Worm (Caenorhabditis elegans) whole organism, L3 larva: Measurements from ENCODE around the gene C55A6.10.

Experiments
- R02D3.7 ChIP-seq: fragments of 150-350 bp; optimal IDR thresholded peaks from 2 replicates; lab custom pipeline; 2014; ENCODE audit warnings: missing biosample characterization, missing genetic modification characterization
- aly-2 ChIP-seq: fragments of 150-350 bp; optimal IDR thresholded peaks from 2 replicates; lab custom pipeline; 2014; ENCODE audit warnings: missing biosample characterization, missing genetic modification characterization
- ceh-16 ChIP-seq: sonication (generic microtip); optimal IDR thresholded peaks from 2 replicates; lab custom pipeline; 2017; ENCODE audit warnings: missing biosample characterization, missing genetic modification characterization
- ceh-28 ChIP-seq: fragments of 150-350 bp; optimal IDR thresholded peaks from 2 replicates; lab custom pipeline; 2014; ENCODE audit warnings: missing biosample characterization, missing genetic modification reagents, missing genetic modification characterization
- ceh-82 ChIP-seq: fragments of 150-350 bp; optimal IDR thresholded peaks from 2 replicates; lab custom pipeline; 2014; ENCODE audit warnings: missing biosample characterization, missing genetic modification characterization
- ceh-9 ChIP-seq: sonication (generic microtip); optimal IDR thresholded peaks from 2 replicates; lab custom pipeline; 2018; ENCODE audit warnings: missing biosample characterization, missing genetic modification characterization
- egl-5 ChIP-seq: fragments of 150-350 bp; optimal IDR thresholded peaks from 2 replicates; lab custom pipeline; 2017; ENCODE audit warnings: missing biosample characterization, missing genetic modification reagents, missing genetic modification characterization, inconsistent platforms
- elt-1 ChIP-seq: fragments of 150-350 bp; optimal IDR thresholded peaks from 2 replicates; lab custom pipeline; 2014; ENCODE audit warnings: missing biosample characterization, missing genetic modification characterization
- elt-2 ChIP-seq: sonication (generic microtip); optimal IDR thresholded peaks from 2 replicates; lab custom pipeline; 2016; ENCODE audit warnings: missing genetic modification reagents, mild to moderate bottlenecking, missing genetic modification characterization, missing compliant biosample characterization
- eor-1 ChIP-seq, 2 experiments: fragments of 150-350 bp; optimal IDR thresholded peaks; 2 replicates each; lab custom pipeline; 2014 to 2018; ENCODE audit warnings: missing biosample characterization in 2 of 2, missing genetic modification characterization in 2 of 2
- fkh-10 ChIP-seq: sonication (generic microtip); optimal IDR thresholded peaks from 2 replicates; lab custom pipeline; 2017; ENCODE audit warnings: missing biosample characterization, missing genetic modification reagents, missing genetic modification characterization
- fos-1 ChIP-seq: fragments of 150-350 bp; optimal IDR thresholded peaks from 2 replicates; lab custom pipeline; 2014; ENCODE audit warnings: missing biosample characterization, missing genetic modification characterization
- hmg-11 ChIP-seq: sonication (generic microtip); optimal IDR thresholded peaks from 2 replicates; lab custom pipeline; 2016; ENCODE audit warnings: missing genetic modification characterization, missing compliant biosample characterization
- jun-1 ChIP-seq: fragments of 150-350 bp; optimal IDR thresholded peaks from 2 replicates; lab custom pipeline; 2014; ENCODE audit warnings: missing biosample characterization, missing genetic modification reagents, missing genetic modification characterization
- lin-15B ChIP-seq: fragments of 150-350 bp; optimal IDR thresholded peaks from 2 replicates; lab custom pipeline; 2014; ENCODE audit warnings: missing biosample characterization, missing genetic modification characterization
- lin-39 ChIP-seq: fragments of 150-350 bp; optimal IDR thresholded peaks from 2 replicates; lab custom pipeline; 2018; ENCODE audit warnings: missing biosample characterization, missing genetic modification reagents, missing genetic modification characterization
- lsy-12 ChIP-seq: sonication (generic microtip); optimal IDR thresholded peaks from 2 replicates; lab custom pipeline; 2016; ENCODE audit warnings: mild to moderate bottlenecking, missing genetic modification characterization, missing compliant biosample characterization
- mdl-1 ChIP-seq: fragments of 150-350 bp; optimal IDR thresholded peaks from 2 replicates; lab custom pipeline; 2014; ENCODE audit warnings: missing biosample characterization, missing genetic modification characterization
- mml-1 ChIP-seq: fragments of 150-350 bp; sonication (generic microtip); optimal IDR thresholded peaks from 3 replicates; lab custom pipeline; 2014; ENCODE audit warnings: missing biosample characterization, missing genetic modification characterization
- nfya-1 ChIP-seq: sonication (generic microtip); optimal IDR thresholded peaks from 2 replicates; lab custom pipeline; 2017; ENCODE audit warnings: missing genetic modification characterization, mild to moderate bottlenecking, missing compliant biosample characterization, antibody characterized with exemption, moderate library complexity; ENCODE audit not compliant: insufficient read depth
- nhr-11 ChIP-seq: fragments of 150-350 bp; optimal IDR thresholded peaks from 2 replicates; lab custom pipeline; 2014; ENCODE audit warnings: missing biosample characterization, missing genetic modification characterization
- nhr-23 ChIP-seq: fragments of 150-350 bp; optimal IDR thresholded peaks from 2 replicates; lab custom pipeline; 2014; ENCODE audit warnings: missing biosample characterization, missing genetic modification reagents, missing genetic modification characterization
- nhr-25 ChIP-seq: sonication (generic microtip); optimal IDR thresholded peaks from 2 replicates; lab custom pipeline; 2017; ENCODE audit warnings: missing biosample characterization, missing genetic modification characterization
- nhr-43 ChIP-seq: sonication (generic microtip); optimal IDR thresholded peaks from 2 replicates; lab custom pipeline; 2016; ENCODE audit warnings: mild to moderate bottlenecking, missing genetic modification characterization, missing compliant biosample characterization; ENCODE audit not compliant: poor library complexity, severe bottlenecking
- nhr-76 ChIP-seq: fragments of 150-350 bp; sonication (generic microtip); optimal IDR thresholded peaks from 5 replicates; lab custom pipeline; 2014; ENCODE audit warnings: missing biosample characterization, missing genetic modification characterization
- pha-4 ChIP-seq: fragments of 150-350 bp; optimal IDR thresholded peaks from 2 replicates; lab custom pipeline; 2014; ENCODE audit warnings: missing biosample characterization, missing genetic modification reagents, missing genetic modification characterization
- pqm-1 ChIP-seq: fragments of 150-350 bp; optimal IDR thresholded peaks from 2 replicates; lab custom pipeline; 2017; ENCODE audit warnings: missing biosample characterization, missing genetic modification characterization, inconsistent platforms
- sea-2 ChIP-seq: fragments of 150-350 bp; sonication (generic microtip); optimal IDR thresholded peaks from 4 replicates; lab custom pipeline; 2014; ENCODE audit warnings: missing biosample characterization, missing genetic modification reagents, missing genetic modification characterization
- snpc-4 ChIP-seq: fragments of 150-350 bp; optimal IDR thresholded peaks from 2 replicates; lab custom pipeline; 2014; ENCODE audit warnings: missing biosample characterization, missing genetic modification characterization
- tbx-2 ChIP-seq: sonication (generic microtip); optimal IDR thresholded peaks from 2 replicates; lab custom pipeline; 2016; ENCODE audit warnings: mild to moderate bottlenecking, missing genetic modification characterization, missing compliant biosample characterization
- unc-39 ChIP-seq: sonication (generic microtip); optimal IDR thresholded peaks from 4 replicates; lab custom pipeline; 2017; ENCODE audit warnings: missing biosample characterization, missing genetic modification characterization
- unc-62 ChIP-seq: fragments of 150-350 bp; sonication (generic microtip); optimal IDR thresholded peaks from 4 replicates; lab custom pipeline; 2014; ENCODE audit warnings: missing biosample characterization, missing genetic modification reagents, missing genetic modification characterization
- ztf-11 ChIP-seq: fragments of 150-350 bp; optimal IDR thresholded peaks from 2 replicates; lab custom pipeline; 2014; ENCODE audit warnings: missing biosample characterization, missing genetic modification characterization

Gene C55A6.10

DNA sequence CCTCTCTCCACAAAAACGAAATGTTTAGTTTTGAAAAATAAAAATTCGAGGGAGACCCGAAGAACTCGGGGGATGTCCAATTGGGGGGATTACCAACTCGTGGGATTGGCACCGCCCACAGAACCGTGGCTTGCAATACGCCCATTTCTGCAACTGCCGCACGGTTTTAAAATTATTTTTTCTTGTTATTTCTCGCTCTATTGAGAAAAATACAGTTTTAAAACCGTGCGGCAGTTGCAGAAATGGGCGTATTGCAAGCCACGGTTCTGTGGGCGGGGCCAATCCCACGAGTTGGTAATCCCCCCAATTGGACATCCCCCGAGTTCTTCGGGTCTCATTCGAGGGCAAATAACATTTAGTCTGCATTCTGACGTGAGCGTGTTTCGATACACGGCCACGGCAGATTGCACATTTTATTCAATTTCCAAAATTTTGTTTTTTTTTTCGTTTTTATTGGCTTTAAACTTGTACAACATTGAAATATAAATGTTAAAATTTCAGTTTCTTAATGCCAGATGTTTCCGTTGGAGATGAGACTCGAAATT is at the start of gene C55A6.10, which contains the start of gene C55A6.1:
Gene C55A6.10, plus strand, starts transcription at position 495 of the 545 bp plus-strand sequence.
Gene C55A6.1, minus strand, starts transcription at position 116 of the 545 bp plus-strand sequence.
- TF ChIP-seq elt-2 (tag; lab: Kevin White, UChicago) (peak; percentile 40), R02D3.7 (peak; percentile 44), nhr-23 (tag; lab: Kevin White, UChicago) (peak; percentile 61), pha-4 (tag; lab: Kevin White, UChicago) (peak; percentile 66), snpc-4 (tag; lab: Kevin White, UChicago) (peak; percentile 20), nhr-43 (tag; lab: Kevin White, UChicago) (peak; percentile 70), tbx-2 (tag; lab: Kevin White, UChicago) (peak; percentile 36), jun-1 (tag; lab: Kevin White, UChicago) (peak; percentile 44), pqm-1 (tag; lab: Kevin White, UChicago) (peak; percentile 20), hmg-11 (peak; percentile 68), lsy-12 (peak; percentile 49), lin-15B (peak; percentile 46), lin-39 (peak; percentile 22), nfya-1 (tag; lab: Kevin White, UChicago) (peak; percentile 83), ceh-28 (tag; lab: Kevin White, UChicago) (peak; percentile 61), fkh-10 (GFP tag; lab: Kevin White, UChicago) (peak; percentile 16), nhr-25 (tag; lab: Kevin White, UChicago) (peak; percentile 47), elt-1 (tag; lab: Kevin White, UChicago) (peak; percentile 13)
- TF ChIP-seq, all 47 proteins: peak for 18; not testable (repeated sequence) for 29

- TF ChIP-seq nhr-76 (tag; lab: Kevin White, UChicago) (no peak), sea-2 (GFP tag; lab: Kevin White, UChicago) (no peak), fos-1 (no peak), pha-4 (tag; lab: Kevin White, UChicago) (no peak), hmg-11 (no peak), mml-1 (tag; lab: Kevin White, UChicago) (no peak), nhr-23 (tag; lab: Kevin White, UChicago) (no peak), lsy-12 (no peak), nhr-43 (tag; lab: Kevin White, UChicago) (no peak), unc-62 (GFP tag; lab: Kevin White, UChicago) (no peak), ceh-82 (tag; lab: Kevin White, UChicago) (no peak), eor-1 (tag; optimal IDR thresholded peaks at IDR 0.05; lab: Kevin White, UChicago) (no peak), ceh-16 (tag; lab: Kevin White, UChicago) (no peak), ceh-28 (tag; lab: Kevin White, UChicago) (no peak)
Measured at ce11 chrV:11459255-11459654, 45.9 kb upstream of the C55A6.10 start, which contains the start of gene T11F9.1. Gene T11F9.1, plus strand, starts transcription at chrV:11459555.

DNA sequence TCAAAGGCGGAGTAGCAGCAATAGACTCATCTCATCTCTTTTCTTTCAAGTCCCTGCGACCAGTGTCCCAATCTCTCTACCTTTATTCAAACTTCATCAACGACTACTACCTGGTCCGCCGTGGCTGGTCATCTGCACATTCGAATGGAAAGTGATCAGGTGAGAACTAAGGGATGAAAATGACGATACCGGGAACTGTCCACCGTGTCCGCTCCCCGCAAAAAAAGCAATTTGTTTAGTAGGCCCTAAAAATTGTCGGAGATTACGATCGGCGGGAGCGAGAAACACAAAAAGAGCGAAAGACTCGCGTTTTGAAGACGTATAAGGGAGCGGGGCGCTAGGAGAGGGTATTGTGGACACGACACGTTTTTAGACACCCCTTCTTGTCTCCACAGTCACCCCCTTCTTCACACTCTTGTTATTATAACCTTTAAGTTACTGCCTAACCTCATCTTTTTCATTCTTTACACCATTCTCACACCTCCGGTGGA is 42.1 kb upstream of the C55A6.10 start, which contains the start of gene zipt-16:
Gene zipt-16, plus strand, starts transcription at position 51 of the 491 bp plus-strand sequence.
- TF ChIP-seq ceh-28 (tag; lab: Kevin White, UChicago) (no peak), elt-1 (tag; lab: Kevin White, UChicago) (peak; percentile 13)

DNA sequence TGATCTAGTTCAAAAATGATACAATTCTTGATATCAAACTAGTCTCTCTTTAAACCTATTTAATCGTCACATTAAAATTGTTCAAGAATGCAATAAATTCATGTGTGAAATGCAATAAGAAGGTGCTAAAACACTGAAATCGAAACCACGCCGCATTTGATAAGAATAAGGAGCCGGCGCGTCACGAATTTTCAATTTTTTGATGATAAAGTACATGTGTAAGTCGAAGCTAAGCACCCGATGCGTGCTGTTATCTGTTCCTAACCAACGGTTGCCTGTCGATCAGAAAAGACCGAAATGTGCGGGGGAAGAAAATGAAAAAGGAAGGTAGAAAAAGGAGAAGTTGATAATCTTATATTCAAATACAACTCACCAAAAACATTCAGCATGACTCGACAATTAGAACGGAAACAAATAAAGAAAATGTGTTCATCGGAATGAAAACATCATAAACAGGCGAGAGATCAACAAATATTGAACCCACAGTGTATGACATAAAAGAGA is 34.9 kb upstream of the C55A6.10 start, which contains the start of gene aat-6:
Gene aat-6, minus strand, starts transcription at position 454 of the 504 bp plus-strand sequence.
- TF ChIP-seq nhr-76 (tag; lab: Kevin White, UChicago) (no peak), pqm-1 (tag; lab: Kevin White, UChicago) (peak; percentile 86), nfya-1 (tag; lab: Kevin White, UChicago) (no peak), lin-15B (no peak), elt-2 (tag; lab: Kevin White, UChicago) (peak; percentile 97), ztf-11 (tag; lab: Kevin White, UChicago) (no peak), tbx-2 (tag; lab: Kevin White, UChicago) (no peak), jun-1 (tag; lab: Kevin White, UChicago) (peak; percentile 37), R02D3.7 (no peak)

ce11 chrV:11472209-11472608 is 32.9 kb upstream of the C55A6.10 start, which contains the start of the genes nas-20 and nas-21:
Gene nas-20, minus strand, starts transcription at chrV:11472309.
Gene nas-21, plus strand, starts transcription at chrV:11472564.
- no peak for TF ChIP-seq egl-5
- TF ChIP-seq elt-2 (tag; lab: Kevin White, UChicago) = no peak
- TF ChIP-seq unc-39 (tag; lab: Kevin White, UChicago) = no peak
- no peak for TF ChIP-seq aly-2 (tag; lab: Kevin White, UChicago)
- TF ChIP-seq ceh-28 (tag; lab: Kevin White, UChicago) = no peak
- TF ChIP-seq nhr-25 (tag; lab: Kevin White, UChicago) = no peak
- no peak for TF ChIP-seq nhr-23 (tag; lab: Kevin White, UChicago)
- TF ChIP-seq elt-1 (tag; lab: Kevin White, UChicago) = no peak
- TF ChIP-seq mdl-1 (tag; lab: Kevin White, UChicago) = no peak
- TF ChIP-seq mml-1 (tag; lab: Kevin White, UChicago) = no peak
- TF ChIP-seq nhr-11 (tag; lab: Kevin White, UChicago) = no peak
- no peak for TF ChIP-seq hmg-11
- TF ChIP-seq ceh-9 = no peak
- TF ChIP-seq, all 47 proteins: peak for 0
